Fruit fly (Drosophila melanogaster): Measurements from ENCODE around the gene Rpp14b.

The Rpp14b gene

DNA sequence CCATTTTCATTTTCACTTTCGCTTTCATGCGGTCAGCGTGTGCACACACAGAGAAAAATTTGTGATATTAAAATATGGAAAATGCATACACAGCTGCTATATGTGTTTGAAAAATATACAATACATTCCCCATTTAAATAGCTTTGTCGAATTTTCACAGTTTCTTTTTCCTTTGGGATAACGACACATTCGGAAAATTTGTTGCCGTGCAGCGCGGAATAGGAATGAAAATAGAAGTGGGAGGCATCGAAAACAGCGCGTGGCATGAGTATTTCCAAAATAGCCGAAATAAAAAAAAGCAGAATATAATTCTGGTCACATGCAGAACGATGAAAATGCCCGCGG is 36.9 kb downstream of the Rpp14b start (continued):
- TF ChIP-seq CG1621 (tag; optimal IDR thresholded peaks at IDR 0.05) (no peak), CG31627 (GFP tag; optimal IDR thresholded peaks at IDR 0.05) (peak; percentile 51), CG11762 (GFP tag; optimal IDR thresholded peaks at IDR 0.05; ENCODE audit: insufficient read depth) (no peak), CG15336 (GFP tag; IDR thresholded peaks at IDR 0.05) (peak; percentile 84), CG4318 (GFP tag; optimal IDR thresholded peaks at IDR 0.05) (peak; percentile 62), Eip78C (GFP tag) (peak; percentile 86), CG6854 (GFP tag; optimal IDR thresholded peaks at IDR 0.05) (no peak), achi (GFP tag; optimal IDR thresholded peaks at IDR 0.05) (peak; percentile 57), CG6163 (GFP tag; IDR thresholded peaks at IDR 0.05) (peak; percentile 82), pdm3 (GFP tag; optimal IDR thresholded peaks at IDR 0.05) (peak; percentile 59), CG8319 (GFP tag; optimal IDR thresholded peaks at IDR 0.05) (no peak), fd59A (GFP tag; optimal IDR thresholded peaks at IDR 0.05) (no peak), Sox14 (GFP tag; optimal IDR thresholded peaks at IDR 0.05) (peak; percentile 31), CG32006 (GFP tag; optimal IDR thresholded peaks at IDR 0.05) (peak; percentile 85), CG16779 (tag; optimal IDR thresholded peaks at IDR 0.05) (no peak), fd85E (GFP tag; optimal IDR thresholded peaks at IDR 0.05) (no peak)

dm6 chr3R:30095381-30095780 is 39.6 kb downstream of the Rpp14b start:
- TF ChIP-seq CG6163 (GFP tag; IDR thresholded peaks at IDR 0.05) (peak; percentile 34; the same call in 1 of the 3 replicates), vri (GFP tag; optimal IDR thresholded peaks at IDR 0.05) (peak; percentile 15), spab (GFP tag; optimal IDR thresholded peaks at IDR 0.05) (no peak), CG9139 (GFP tag; optimal IDR thresholded peaks at IDR 0.05) (no peak), CG6854 (GFP tag; optimal IDR thresholded peaks at IDR 0.05) (peak; percentile 80), Ets96B (tag; optimal IDR thresholded peaks at IDR 0.05) (no peak), svp (GFP tag) (peak; percentile 51), Eip78C (GFP tag) (peak; percentile 14), eg (GFP tag; IDR thresholded peaks at IDR 0.05) (peak; percentile 12; the same call in 1 of the 3 replicates)

DNA sequence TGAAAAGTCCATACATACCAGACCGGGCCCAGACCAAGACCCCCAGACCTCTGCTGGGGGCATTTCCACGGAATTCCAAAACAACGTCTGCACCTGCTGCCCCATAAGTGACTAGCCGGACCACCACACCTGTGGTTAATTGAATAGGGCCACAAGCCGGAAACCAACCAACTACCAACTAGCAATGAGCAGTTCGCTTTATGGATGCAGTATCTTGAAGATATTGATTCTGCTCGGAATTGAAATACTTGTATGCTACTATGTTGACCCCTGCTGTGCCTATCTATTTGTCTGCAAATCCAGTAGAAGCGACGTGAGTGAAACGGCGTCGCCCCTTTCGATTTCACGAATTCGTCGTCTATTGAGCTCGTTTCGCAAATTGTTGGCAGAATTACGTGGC is 40.1 kb downstream of the Rpp14b start:
- TF ChIP-seq Ets96B (tag; optimal IDR thresholded peaks at IDR 0.05) (peak; percentile 79), acj6 (GFP tag; optimal IDR thresholded peaks at IDR 0.05) (peak; percentile 78), CG1621 (tag; optimal IDR thresholded peaks at IDR 0.05) (peak; percentile 84), ss (GFP tag; optimal IDR thresholded peaks at IDR 0.05) (peak; percentile 58 to 68), Sox15 (GFP tag; optimal IDR thresholded peaks at IDR 0.05) (peak; percentile 1), CG11902 (GFP tag; optimal IDR thresholded peaks at IDR 0.05) (peak; percentile 16), CG7368 (GFP tag; optimal IDR thresholded peaks at IDR 0.05) (peak; percentile 83), eg (GFP tag; IDR thresholded peaks at IDR 0.05) (peak; percentile 98), CG10669 (GFP tag; optimal IDR thresholded peaks at IDR 0.05) (peak; percentile 77), cyc (GFP tag; optimal IDR thresholded peaks at IDR 0.05) (peak; percentile 44), CG6854 (GFP tag; optimal IDR thresholded peaks at IDR 0.05) (no peak), Sox14 (GFP tag; optimal IDR thresholded peaks at IDR 0.05) (peak; percentile 82), Eip93F (GFP tag; optimal IDR thresholded peaks at IDR 0.05) (no peak), Ets21C (GFP tag; optimal IDR thresholded peaks at IDR 0.05) (peak; percentile 29), Blimp-1 (GFP tag; optimal IDR thresholded peaks at IDR 0.05) (peak; percentile 17), CG8632 (GFP tag; optimal IDR thresholded peaks at IDR 0.05) (peak; percentile 42), lz (GFP tag; optimal IDR thresholded peaks at IDR 0.05) (peak; percentile 65), OdsH (GFP tag; optimal IDR thresholded peaks at IDR 0.05) (peak; percentile 81), Met (GFP tag; optimal IDR thresholded peaks at IDR 0.05) (peak; percentile 53), dsx (GFP tag; optimal IDR thresholded peaks at IDR 0.05; ENCODE audit: poor library complexity, severe bottlenecking) (peak; percentile 38), dac (GFP tag; optimal IDR thresholded peaks at IDR 0.05) (peak; percentile 86), CG34406 (GFP tag; optimal IDR thresholded peaks at IDR 0.05) (peak; percentile 57), spab (GFP tag; optimal IDR thresholded peaks at IDR 0.05) (peak; percentile 72), CG8119 (GFP tag; IDR thresholded peaks at IDR 0.05) (peak; percentile 91), Smox (GFP tag; optimal IDR thresholded peaks at IDR 0.05) (peak; percentile 16), net (GFP tag; optimal IDR thresholded peaks at IDR 0.05) (peak; percentile 86), salr (GFP tag; optimal IDR thresholded peaks at IDR 0.05) (peak; percentile 72 to 75), pdm3 (GFP tag; optimal IDR thresholded peaks at IDR 0.05) (peak; percentile 83), CG9139 (GFP tag; optimal IDR thresholded peaks at IDR 0.05) (peak; percentile 37), CG6163 (GFP tag; IDR thresholded peaks at IDR 0.05) (peak; percentile 96), fd59A (GFP tag; optimal IDR thresholded peaks at IDR 0.05) (peak; percentile 73), Hr38 (GFP tag; optimal IDR thresholded peaks at IDR 0.05) (peak; percentile 62), fd85E (GFP tag; optimal IDR thresholded peaks at IDR 0.05) (no peak), Eip78C (GFP tag) (peak; percentile 77), Hr39 (GFP tag; optimal IDR thresholded peaks at IDR 0.05) (peak; percentile 54), svp (GFP tag) (no peak), vri (GFP tag; optimal IDR thresholded peaks at IDR 0.05) (no peak), CG6808 (GFP tag; optimal IDR thresholded peaks at IDR 0.05) (peak; percentile 75)

Data from whole organism, prepupa.